Worm (Caenorhabditis elegans) whole organism, dauer: ENCODE measurements around the gene C54G7.1.

Source experiments
- unc-62 ChIP-seq: sonication (generic microtip); optimal IDR thresholded peaks from 2 replicates; lab custom pipeline; 2017; ENCODE audit warnings: missing biosample characterization, missing genetic modification reagents, missing genetic modification characterization

The C54G7.1 gene

DNA sequence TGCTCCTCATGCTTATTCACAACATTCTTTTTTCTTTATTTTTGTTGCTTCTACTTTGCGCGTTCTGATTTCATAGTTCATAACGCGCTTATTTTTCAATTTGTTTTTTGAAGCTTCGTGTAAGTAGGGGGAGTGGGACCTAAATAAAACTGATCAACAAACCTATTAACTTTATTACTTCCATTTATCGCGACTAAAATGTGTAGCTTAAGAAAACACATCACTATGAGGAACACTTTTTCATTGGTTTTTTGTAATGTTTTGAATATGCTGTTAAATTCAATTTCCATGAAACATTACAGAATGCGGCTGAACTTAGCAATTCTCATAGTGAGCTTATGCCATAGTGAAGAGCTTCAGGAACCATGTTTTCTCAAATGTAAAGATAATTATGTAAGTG, at the start of gene C54G7.1:
Gene C54G7.1 (plus strand): TSS at position 301 of the 400 bp plus-strand sequence.
- TF ChIP-seq unc-62 (GFP tag; lab: Kevin White, UChicago) = no peak

DNA sequence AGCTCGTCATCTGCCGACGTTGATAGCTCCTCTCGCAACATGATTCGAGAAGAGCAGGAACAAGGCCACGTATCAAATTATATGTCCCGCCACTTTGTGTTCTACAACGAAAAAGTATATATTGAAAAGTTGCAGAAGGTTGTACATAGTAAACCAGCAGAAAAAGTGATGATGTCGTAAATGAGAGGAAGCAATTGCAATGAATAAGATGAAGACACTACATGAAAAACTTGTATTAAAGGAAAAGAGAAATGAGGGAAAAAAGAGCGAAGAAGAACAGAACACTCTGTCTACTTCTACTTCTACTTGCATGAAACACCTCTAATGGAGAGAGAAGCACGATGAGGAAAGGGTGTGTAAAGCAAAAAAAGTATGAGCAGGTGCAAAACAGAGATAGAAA, 38.6 kb upstream of the C54G7.1 start, which contains the start of gene T23F2.2:
Gene T23F2.2 (minus strand): TSS at position 101 of the 400 bp plus-strand sequence.
- no peak for TF ChIP-seq unc-62 (GFP tag; lab: Kevin White, UChicago)

DNA sequence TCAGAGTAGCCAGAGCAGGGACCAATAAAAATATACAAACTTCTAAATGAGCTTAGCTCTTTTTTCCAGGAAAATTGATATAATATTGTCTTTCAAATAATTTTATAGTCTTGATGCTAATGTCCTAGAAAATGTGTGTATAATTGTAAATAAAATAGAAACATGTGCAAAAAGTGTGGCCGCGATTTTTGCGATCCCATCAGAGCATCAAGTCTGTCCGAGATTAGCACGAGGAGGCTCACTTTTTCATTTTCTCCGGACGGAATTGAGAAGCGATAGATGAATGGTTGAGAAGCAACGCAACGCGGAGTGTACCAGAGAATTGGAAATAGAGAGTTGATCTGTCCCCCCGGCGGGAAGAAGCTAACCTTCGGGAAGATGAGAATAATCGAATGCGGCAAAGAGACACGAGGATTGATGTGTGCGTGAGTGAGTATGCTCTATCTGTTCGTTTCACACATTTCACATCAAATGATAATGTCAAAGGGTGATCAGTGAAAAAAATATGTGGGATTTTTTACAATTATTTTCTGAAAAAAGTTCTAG, 37.2 kb upstream of the C54G7.1 start:
- no peak for TF ChIP-seq unc-62 (GFP tag; lab: Kevin White, UChicago)

DNA sequence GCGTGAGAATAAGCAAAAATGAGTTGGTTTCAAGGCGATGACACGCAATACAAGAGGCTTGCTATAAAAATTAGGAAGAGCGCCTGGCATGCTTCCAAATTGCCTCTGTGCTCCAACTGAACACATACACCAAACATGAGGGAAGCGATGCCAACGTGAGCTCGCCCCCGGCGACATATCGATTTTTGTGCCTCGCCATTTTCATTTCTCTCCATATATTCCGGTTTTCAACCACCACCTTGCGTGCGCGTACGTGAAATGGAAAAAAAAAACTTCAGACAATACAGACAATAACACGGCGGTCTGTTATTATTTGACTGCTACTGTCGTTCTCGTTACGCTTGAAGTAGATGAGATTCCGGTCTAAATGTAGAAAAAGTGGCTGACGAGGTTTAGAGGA, 35.8 kb upstream of the C54G7.1 start:
- no peak for TF ChIP-seq unc-62 (GFP tag; lab: Kevin White, UChicago)

DNA sequence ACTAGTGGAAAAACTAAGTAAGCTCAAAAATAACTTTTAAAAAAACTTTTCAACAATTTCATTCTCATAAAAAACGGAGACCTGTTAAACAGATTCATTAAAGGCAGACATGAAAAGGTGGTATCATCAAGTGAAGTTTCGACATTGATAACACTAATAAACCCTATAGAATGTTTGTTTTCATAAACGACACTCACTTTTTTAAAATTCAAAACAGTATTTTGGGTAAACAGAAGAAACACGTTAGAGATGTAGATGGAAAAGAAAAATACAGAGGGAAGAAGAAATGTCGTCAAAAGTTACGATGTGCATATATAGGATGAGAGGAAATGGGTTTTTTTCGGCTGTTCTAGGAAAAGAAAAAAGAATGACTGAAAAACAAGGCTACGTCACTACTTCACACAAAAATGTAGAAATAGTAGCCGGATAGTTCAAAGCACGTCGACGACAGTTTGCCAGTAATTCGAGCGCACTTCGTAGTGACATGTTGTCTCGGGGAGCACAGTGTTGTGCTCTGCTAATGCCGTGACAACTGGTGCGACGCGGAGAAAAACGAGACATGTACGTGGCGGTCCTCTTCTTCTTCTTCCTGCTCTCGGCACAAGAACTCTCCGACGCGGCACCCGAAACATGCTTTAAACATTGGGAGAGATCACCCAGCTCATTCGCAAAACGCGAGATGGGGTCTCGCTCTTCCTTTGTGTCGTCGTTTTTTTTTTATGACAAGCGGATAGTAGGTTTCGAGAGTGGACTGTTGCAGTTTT, 34.5 kb upstream of the C54G7.1 start:
- TF ChIP-seq unc-62 (GFP tag; lab: Kevin White, UChicago) = no peak

DNA sequence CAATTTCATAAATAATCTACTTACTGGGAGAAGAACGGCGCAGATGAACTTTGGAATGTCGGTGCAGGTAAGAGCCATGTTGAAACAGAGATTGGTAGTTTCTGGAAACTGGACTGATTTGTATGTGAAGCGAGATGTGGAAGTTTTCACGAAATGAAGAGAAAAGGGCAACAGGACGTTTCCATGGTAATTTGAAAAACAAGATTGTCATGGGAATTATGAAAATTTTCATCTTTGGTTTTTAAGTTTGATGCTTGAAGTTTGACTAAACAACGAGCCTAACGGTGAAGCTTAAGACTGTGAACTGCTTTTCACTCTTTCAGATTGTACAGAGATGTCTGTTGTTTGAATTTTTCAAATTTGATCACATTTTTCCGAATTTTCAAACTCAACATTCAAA, 31.5 kb upstream of the C54G7.1 start, which contains the start of gene T23F2.3:
Gene T23F2.3 (minus strand): TSS at position 101 of the 400 bp plus-strand sequence.
- TF ChIP-seq unc-62 (GFP tag; lab: Kevin White, UChicago) = no peak

DNA sequence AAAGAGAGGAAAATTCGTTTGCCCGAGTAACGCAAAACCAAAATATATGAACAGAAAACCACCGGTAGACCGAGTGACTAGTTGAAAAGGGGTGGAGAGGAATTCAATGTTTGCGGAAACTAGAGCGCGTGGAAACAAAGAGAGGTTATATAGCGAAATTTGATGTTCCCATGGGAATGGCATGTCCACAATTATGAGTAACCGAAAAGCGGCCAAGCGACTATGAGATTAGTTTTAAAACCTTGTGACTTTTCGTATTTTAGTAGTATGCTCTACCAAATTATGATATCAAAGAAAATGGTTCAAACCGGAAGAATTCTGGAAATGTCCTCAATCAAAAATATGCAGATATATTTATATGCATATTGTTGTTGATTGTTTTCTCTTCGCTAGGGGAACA, 31.0 kb upstream of the C54G7.1 start:
- TF ChIP-seq unc-62 (GFP tag; lab: Kevin White, UChicago) = no peak

DNA sequence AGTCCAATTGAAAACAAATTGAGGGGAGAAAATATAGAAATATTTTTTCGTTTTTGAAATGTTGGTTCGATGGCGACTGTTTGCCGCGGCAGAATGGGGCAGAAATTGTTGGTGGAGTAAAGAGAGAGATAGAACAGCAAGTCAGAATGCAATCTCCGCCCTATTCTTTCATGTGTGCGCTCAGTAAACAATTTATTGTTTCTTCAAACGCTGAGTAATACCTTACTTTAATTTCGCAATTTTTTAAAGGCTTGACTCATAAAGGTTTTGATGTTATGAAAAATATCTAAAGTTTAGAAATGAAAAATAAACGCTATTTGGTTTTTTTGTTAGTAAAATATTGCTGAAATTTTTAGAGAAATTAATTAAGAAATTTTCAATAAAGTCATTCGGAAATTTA, 29.4 kb upstream of the C54G7.1 start:
- TF ChIP-seq unc-62 (GFP tag; lab: Kevin White, UChicago) = no peak

DNA sequence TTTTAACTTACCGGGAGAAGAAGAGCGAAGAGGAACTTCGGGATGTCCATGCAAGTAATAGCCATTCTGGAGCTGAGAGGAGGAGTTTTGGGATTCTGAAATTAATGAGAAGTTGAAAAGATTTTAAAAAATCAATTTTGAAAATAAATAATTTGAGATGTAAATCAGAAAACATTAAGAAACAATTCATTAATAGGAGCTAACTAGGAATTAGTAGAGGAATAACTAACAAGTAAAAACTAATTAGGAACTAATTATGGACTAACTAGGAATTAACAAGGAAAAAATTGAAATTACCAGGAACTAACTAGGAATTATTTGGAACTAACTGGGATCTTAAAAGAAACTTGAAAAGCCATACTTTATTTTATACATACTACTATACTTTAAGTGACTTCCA, 28.8 kb upstream of the C54G7.1 start, which contains the start of gene T23F2.4:
Gene T23F2.4 (minus strand): TSS at position 101 of the 400 bp plus-strand sequence.
- TF ChIP-seq unc-62 (GFP tag; lab: Kevin White, UChicago) = no peak

DNA sequence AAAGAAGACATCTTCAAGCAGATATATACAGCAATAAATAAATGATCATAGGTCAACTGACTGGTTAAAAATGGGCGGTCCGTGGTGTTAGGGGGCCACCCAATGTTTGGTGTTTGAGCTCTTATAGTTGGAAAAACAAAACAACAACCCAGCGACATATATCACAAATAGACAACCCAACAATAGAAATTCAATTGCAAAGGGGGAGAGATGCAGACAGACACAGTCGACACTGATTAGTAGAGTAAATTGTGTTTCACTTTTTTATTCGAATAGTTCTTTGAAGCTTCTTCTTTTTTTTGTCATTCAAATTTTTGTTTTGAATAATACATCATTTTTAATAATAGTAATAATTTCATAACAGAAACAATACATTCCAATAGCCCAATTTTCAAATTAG, 28.3 kb upstream of the C54G7.1 start:
- TF ChIP-seq unc-62 (GFP tag; lab: Kevin White, UChicago) = no peak

DNA sequence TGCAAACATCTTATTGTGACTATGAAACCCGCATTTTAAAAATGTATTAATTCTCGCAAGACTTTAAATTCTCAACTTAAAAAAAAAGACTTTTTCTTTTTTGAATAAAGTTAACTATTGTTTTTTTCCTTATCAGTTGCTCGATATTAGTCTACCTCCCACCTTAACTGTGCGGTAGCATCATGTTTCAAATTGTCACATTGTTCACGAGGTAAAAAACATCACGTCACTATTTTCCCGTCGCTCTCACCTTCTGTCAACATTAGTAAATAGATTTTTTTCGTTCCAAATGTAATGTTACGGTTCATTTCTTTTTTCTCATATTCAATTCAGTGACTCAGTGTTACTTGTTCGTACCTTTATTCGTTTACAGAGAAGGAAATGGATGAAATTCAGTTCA, 27.4 kb upstream of the C54G7.1 start:
- TF ChIP-seq unc-62 (GFP tag; lab: Kevin White, UChicago) = no peak

DNA sequence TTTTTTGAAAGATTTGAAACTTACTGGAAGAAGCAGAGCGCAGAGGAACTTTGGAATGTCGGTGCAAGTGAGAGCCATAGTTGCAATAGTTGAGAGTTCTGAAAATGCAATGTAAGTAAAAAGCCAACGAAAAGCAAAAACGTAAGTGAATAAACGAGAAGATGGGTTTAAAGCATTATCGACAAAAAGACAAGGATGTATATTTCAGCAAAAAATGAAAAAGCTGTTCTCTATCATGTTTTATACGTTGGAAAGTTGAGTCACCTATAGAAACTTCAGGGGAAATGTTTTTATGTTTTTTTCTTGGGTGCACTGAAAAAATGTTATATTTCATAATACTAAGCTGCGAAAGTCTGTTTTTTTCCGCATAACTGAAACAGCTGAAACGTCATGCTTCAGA, 26.7 kb upstream of the C54G7.1 start, which contains the start of gene T23F2.5:
Gene T23F2.5 (minus strand): TSS at position 101 of the 400 bp plus-strand sequence.
- TF ChIP-seq unc-62 (GFP tag; lab: Kevin White, UChicago) = no peak

DNA sequence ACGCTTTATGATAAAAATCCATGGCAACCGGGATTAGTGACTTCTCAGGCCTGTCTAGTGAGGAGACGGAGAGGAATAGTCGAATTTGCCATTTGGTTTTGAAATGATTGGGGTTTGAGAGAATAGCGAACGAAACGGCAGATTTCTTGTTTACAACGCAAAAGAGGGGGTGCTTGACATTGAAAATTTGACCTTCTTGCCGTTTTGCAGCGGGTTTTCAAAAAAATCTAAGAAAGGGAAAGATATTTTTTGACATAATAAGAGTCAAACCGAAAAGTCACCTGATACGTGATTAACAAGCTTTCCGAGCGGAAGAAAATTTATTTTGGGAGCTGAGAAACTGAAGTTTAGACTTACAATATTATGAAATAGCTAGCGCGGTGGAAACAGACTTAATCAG, 25.9 kb upstream of the C54G7.1 start:
- no peak for TF ChIP-seq unc-62 (GFP tag; lab: Kevin White, UChicago)

DNA sequence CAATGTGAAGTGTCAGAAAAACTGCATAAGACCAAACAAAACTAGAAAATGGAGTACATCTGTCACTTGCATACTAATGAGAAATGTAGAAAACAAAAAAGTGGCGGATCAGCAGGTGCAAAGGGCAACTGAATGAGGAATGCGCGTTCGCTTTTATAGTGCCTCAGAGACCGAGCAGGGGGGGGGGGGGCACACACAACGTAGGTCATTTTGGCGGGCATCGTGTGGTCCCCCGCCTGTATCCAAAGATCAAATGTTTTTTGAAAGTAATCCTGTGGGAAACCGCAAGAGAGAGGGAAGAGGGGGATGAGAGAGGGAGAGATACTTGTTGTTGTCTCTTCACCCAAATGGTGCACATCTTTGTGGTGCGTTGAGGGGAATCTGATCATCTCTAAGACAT, 25.4 kb upstream of the C54G7.1 start:
- TF ChIP-seq unc-62 (GFP tag; lab: Kevin White, UChicago) = no peak

DNA sequence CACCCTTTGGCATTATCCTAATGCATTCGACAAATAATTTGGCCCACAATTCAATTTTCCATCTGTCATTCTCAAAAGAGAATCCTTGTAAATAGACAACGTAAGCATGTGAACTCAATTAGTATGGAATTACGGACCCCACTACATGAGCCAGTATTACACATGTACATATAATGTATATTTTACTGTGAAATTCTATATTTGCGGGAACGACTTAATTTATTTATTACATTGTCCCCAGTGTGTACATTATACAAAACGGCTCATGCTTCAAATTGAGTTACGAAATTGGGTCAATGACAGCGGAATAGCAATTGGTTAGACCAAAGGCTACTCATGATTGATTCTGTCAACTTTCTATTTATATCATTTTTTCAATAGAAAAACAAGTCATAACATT, 24.2 kb upstream of the C54G7.1 start:
- TF ChIP-seq unc-62 (GFP tag; lab: Kevin White, UChicago) = no peak

DNA sequence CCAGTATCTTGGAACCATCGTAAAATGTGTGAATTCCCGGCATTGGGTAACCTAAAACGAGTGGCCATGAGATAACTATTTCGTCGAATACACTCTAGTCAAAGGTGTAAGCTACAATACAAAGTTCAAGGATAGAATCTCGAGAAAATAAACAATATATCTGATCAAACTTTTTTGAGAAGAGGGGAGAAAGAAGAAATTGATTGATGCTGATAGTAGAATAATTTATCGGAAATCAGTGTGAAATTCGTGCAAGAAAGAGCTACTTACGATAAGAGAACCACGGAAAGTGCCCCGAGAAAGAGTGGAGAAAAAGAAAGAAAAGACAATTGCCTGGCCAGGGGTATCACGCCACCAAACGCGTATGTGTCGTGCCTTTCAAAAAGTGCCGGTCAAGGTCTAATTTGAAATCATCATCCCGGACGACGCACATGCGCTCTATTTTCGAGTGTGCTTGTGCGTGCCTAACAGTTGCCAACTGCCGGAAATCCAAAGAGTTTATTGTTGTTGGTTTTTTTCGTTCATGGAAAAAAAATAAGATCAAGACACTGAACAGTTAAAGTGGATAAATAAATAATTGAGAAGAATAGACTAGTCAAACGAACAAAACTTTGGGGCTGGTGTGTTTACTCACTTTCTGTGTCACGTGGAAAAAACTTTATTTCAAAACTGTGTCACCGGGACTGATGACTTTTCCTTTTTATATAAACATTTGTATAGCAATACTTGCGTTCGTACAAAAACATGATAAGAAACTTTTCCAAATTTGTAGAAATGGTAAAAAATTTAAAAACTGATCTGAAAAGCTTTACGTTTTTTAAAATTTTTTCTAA, 20.8 kb upstream of the C54G7.1 start, which contains the start of gene mboa-3:
Gene mboa-3 (minus strand): TSS at position 51 of the 833 bp plus-strand sequence.
- TF ChIP-seq unc-62 (GFP tag; lab: Kevin White, UChicago) = no peak
